Fruit fly (Drosophila melanogaster): ENCODE measurements around the gene CG14913.

- TF ChIP-seq CG10631 (GFP tag; optimal IDR thresholded peaks at IDR 0.05) (no peak), Hr39 (GFP tag; optimal IDR thresholded peaks at IDR 0.05) (no peak), Hr38 (GFP tag; optimal IDR thresholded peaks at IDR 0.05) (no peak), Ets21C (GFP tag; optimal IDR thresholded peaks at IDR 0.05) (no peak), lz (GFP tag; optimal IDR thresholded peaks at IDR 0.05) (no peak), CG3032 (tag; optimal IDR thresholded peaks at IDR 0.05) (no peak), dac (GFP tag; optimal IDR thresholded peaks at IDR 0.05) (no peak), CG9139 (GFP tag; optimal IDR thresholded peaks at IDR 0.05) (no peak), CG1621 (tag; optimal IDR thresholded peaks at IDR 0.05) (no peak), spab (GFP tag; optimal IDR thresholded peaks at IDR 0.05) (no peak), topi (GFP tag; optimal IDR thresholded peaks at IDR 0.05) (no peak), CG16779 (tag; optimal IDR thresholded peaks at IDR 0.05) (no peak)
These were observed 7.1 kb downstream of the CG14913 start for dm6 chr2L:11023875-11024274.

Measured in whole organism, prepupa.